Worm (Caenorhabditis elegans) whole organism, mixed stage, embryonic: ENCODE data around the gene srg-61.

Experiments
- M03D4.4 ChIP-seq: sonication (generic microtip); optimal IDR thresholded peaks from 2 replicates; lab custom pipeline; 2017; ENCODE audit warnings: mild to moderate bottlenecking, missing genetic modification characterization, missing compliant biosample characterization
- bed-3 ChIP-seq: fragments of 200-800 bp; sonication (Bioruptor generic); optimal IDR thresholded peaks from 3 replicates; lab custom pipeline; 2018; ENCODE audit warnings: mild to moderate bottlenecking, missing genetic modification characterization, moderate library complexity, missing compliant biosample characterization
- blmp-1 ChIP-seq: fragments of 150-350 bp; optimal IDR thresholded peaks from 2 replicates; lab custom pipeline; 2014; ENCODE audit warnings: missing biosample characterization, missing genetic modification characterization
- ceh-43 ChIP-seq: fragments of 200-800 bp; sonication (Bioruptor generic); optimal IDR thresholded peaks from 2 replicates; lab custom pipeline; 2018; ENCODE audit warnings: mild to moderate bottlenecking, missing genetic modification characterization, moderate library complexity, missing compliant biosample characterization
- ceh-83 ChIP-seq: fragments of 200-800 bp; sonication (Bioruptor generic); optimal IDR thresholded peaks from 2 replicates; lab custom pipeline; 2018; ENCODE audit warnings: mild to moderate bottlenecking, missing genetic modification characterization, missing compliant biosample characterization
- ces-1 ChIP-seq: fragments of 150-350 bp; optimal IDR thresholded peaks from 2 replicates; lab custom pipeline; 2014; ENCODE audit warnings: missing biosample characterization, missing genetic modification reagents, missing genetic modification characterization
- cnd-1 ChIP-seq: fragments of 200-800 bp; sonication (Bioruptor generic); optimal IDR thresholded peaks from 2 replicates; lab custom pipeline; 2018; ENCODE audit warnings: mild to moderate bottlenecking, missing genetic modification characterization, missing compliant biosample characterization
- elt-3 ChIP-seq: fragments of 150-350 bp; optimal IDR thresholded peaks from 2 replicates; lab custom pipeline; 2014; ENCODE audit warnings: missing biosample characterization, missing genetic modification characterization
- lin-13 ChIP-seq: fragments of 150-350 bp; optimal IDR thresholded peaks from 2 replicates; lab custom pipeline; 2014; ENCODE audit warnings: missing biosample characterization, missing genetic modification characterization
- lsy-2 ChIP-seq: fragments of 150-350 bp; optimal IDR thresholded peaks from 2 replicates; lab custom pipeline; 2014; ENCODE audit warnings: missing biosample characterization, missing genetic modification characterization
- mab-5 ChIP-seq: fragments of 150-350 bp; optimal IDR thresholded peaks from 2 replicates; lab custom pipeline; 2014; ENCODE audit warnings: missing biosample characterization, missing genetic modification characterization
- nhr-28 ChIP-seq: fragments of 150-350 bp; optimal IDR thresholded peaks from 2 replicates; lab custom pipeline; 2014; ENCODE audit warnings: missing biosample characterization, missing genetic modification characterization
- unc-39 ChIP-seq: fragments of 150-350 bp; optimal IDR thresholded peaks from 2 replicates; lab custom pipeline; 2014; ENCODE audit warnings: missing biosample characterization, missing genetic modification characterization
- zip-8 ChIP-seq: fragments of 150-350 bp; optimal IDR thresholded peaks from 2 replicates; lab custom pipeline; 2014; ENCODE audit warnings: missing biosample characterization, missing genetic modification characterization

DNA sequence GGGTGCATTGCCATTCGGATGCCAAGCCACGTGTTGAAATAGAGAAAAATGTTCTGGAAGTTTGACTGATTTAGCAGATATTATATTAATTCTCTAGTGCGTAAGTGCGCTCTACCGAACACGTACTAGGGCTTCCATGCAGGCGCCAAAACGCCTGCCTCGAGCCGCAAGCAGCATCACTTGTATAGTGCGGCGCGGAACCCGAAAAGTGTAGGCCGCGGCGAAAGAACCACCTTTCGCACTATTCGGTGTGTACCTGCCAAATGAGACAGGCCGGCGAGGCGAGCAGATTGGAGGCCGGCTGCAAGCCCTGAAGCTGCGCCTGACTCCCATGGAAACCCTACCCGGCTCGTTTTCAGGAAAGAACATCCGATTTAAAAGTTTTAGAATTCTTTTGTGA lies 521 bp downstream of the srg-61 start:
- no peak for TF ChIP-seq lsy-2 (tag; lab: Kevin White, UChicago)
- no peak for TF ChIP-seq nhr-28 (tag; lab: Kevin White, UChicago)
- TF ChIP-seq elt-3 (tag; lab: Kevin White, UChicago): no peak
- TF ChIP-seq mab-5: no peak
- no peak for TF ChIP-seq zip-8 (tag; lab: Kevin White, UChicago)
- no peak for TF ChIP-seq blmp-1 (tag; lab: Kevin White, UChicago)
- no peak for TF ChIP-seq unc-39
- TF ChIP-seq ceh-43 (GFP tag; lab: Kevin White, UChicago): no peak
- no peak for TF ChIP-seq ceh-83 (GFP tag; lab: Kevin White, UChicago)
- TF ChIP-seq ces-1 (GFP tag; lab: Kevin White, UChicago): no peak
- no peak for TF ChIP-seq lin-13
- TF ChIP-seq cnd-1 (tag; lab: Kevin White, UChicago): no peak
- no peak for TF ChIP-seq M03D4.4 (tag; lab: Kevin White, UChicago)
- no peak for TF ChIP-seq bed-3
